Worm (Caenorhabditis elegans): ENCODE measurements around the gene F58G1.7.

- TF ChIP-seq ama-1 (optimal IDR thresholded peaks at IDR 0.05) = no peak
- TF ChIP-seq pha-2 (tag; optimal IDR thresholded peaks at IDR 0.05) = no peak
- no peak for TF ChIP-seq ttx-3 (tag; optimal IDR thresholded peaks at IDR 0.05)
- no peak for TF ChIP-seq zip-5 (tag; optimal IDR thresholded peaks at IDR 0.05)
- TF ChIP-seq unc-3 (GFP tag; conservative IDR thresholded peaks at IDR 0.05) = no peak
- no peak for TF ChIP-seq unc-3 (tag; optimal IDR thresholded peaks at IDR 0.05)
- no peak for TF ChIP-seq tbx-2 (tag; optimal IDR thresholded peaks at IDR 0.05)
Measured at ce11 chrII:12969622-12970021, 21.6 kb upstream of the F58G1.7 start, which contains the start of gene Y38F1A.4.

All from whole organism, late embryonic.